Worm (Caenorhabditis elegans) whole organism, L2 larva: ENCODE results near the gene F59A2.5.

Experiments
- C34F6.9 ChIP-seq: fragments of 150-350 bp; optimal IDR thresholded peaks from 2 replicates; lab custom pipeline; 2014; ENCODE audit warnings: missing biosample characterization, missing genetic modification characterization
- F13H6.1 ChIP-seq: sonication (generic microtip); optimal IDR thresholded peaks from 2 replicates; lab custom pipeline; 2016; ENCODE audit warnings: missing genetic modification characterization, missing compliant biosample characterization
- R02D3.7 ChIP-seq: fragments of 150-350 bp; optimal IDR thresholded peaks from 2 replicates; lab custom pipeline; 2014; ENCODE audit warnings: missing biosample characterization, missing genetic modification characterization
- Y55F3AM.14 ChIP-seq: fragments of 200-800 bp; sonication (Bioruptor generic); optimal IDR thresholded peaks from 2 replicates; lab custom pipeline; 2018; ENCODE audit warnings: mild to moderate bottlenecking, missing genetic modification characterization, missing compliant biosample characterization
- alr-1 ChIP-seq: fragments of 150-350 bp; optimal IDR thresholded peaks from 2 replicates; lab custom pipeline; 2014; ENCODE audit warnings: missing biosample characterization, missing genetic modification characterization
- blmp-1 ChIP-seq: sonication (generic microtip); optimal IDR thresholded peaks from 2 replicates; lab custom pipeline; 2017; ENCODE audit warnings: missing genetic modification characterization, mild to moderate bottlenecking, missing compliant biosample characterization, antibody characterized with exemption, moderate library complexity; ENCODE audit not compliant: insufficient read depth
- ceh-82 ChIP-seq: fragments of 150-350 bp; optimal IDR thresholded peaks from 2 replicates; lab custom pipeline; 2014; ENCODE audit warnings: missing biosample characterization, missing genetic modification characterization
- crh-2 ChIP-seq: sonication (generic microtip); optimal IDR thresholded peaks from 2 replicates; lab custom pipeline; 2017; ENCODE audit warnings: missing biosample characterization, missing genetic modification characterization
- dmd-4 ChIP-seq: sonication (generic microtip); optimal IDR thresholded peaks from 2 replicates; lab custom pipeline; 2017; ENCODE audit warnings: missing biosample characterization, missing genetic modification characterization
- egl-27 ChIP-seq: sonication (generic microtip); optimal IDR thresholded peaks from 3 replicates; lab custom pipeline; 2017; ENCODE audit warnings: missing biosample characterization, missing genetic modification reagents, missing genetic modification characterization
- elt-1 ChIP-seq: fragments of 150-350 bp; optimal IDR thresholded peaks from 2 replicates; lab custom pipeline; 2014; ENCODE audit warnings: missing biosample characterization, missing genetic modification characterization
- fos-1 ChIP-seq: fragments of 150-350 bp; optimal IDR thresholded peaks from 2 replicates; lab custom pipeline; 2014; ENCODE audit warnings: missing biosample characterization, missing genetic modification characterization
- gmeb-1 ChIP-seq: fragments of 150-350 bp; optimal IDR thresholded peaks from 2 replicates; lab custom pipeline; 2014; ENCODE audit warnings: missing biosample characterization, missing genetic modification characterization
- lin-11 ChIP-seq: fragments of 150-350 bp; sonication (generic microtip); optimal IDR thresholded peaks from 2 replicates; lab custom pipeline; 2014; ENCODE audit warnings: missing biosample characterization, missing genetic modification characterization, inconsistent platforms, mixed read lengths
- lin-13 ChIP-seq: fragments of 150-350 bp; optimal IDR thresholded peaks from 2 replicates; lab custom pipeline; 2014; ENCODE audit warnings: missing biosample characterization, missing genetic modification reagents, missing genetic modification characterization
- lin-39 ChIP-seq: fragments of 150-350 bp; optimal IDR thresholded peaks from 2 replicates; lab custom pipeline; 2014; ENCODE audit warnings: missing biosample characterization, missing genetic modification reagents, missing genetic modification characterization
- lsy-2 ChIP-seq, 2 experiments: fragments of 150-350 bp in 1 of 2; sonication (generic microtip) in 1 of 2; optimal IDR thresholded peaks; 2 replicates each; lab custom pipeline; 2014 to 2017; ENCODE audit warnings: missing biosample characterization in 2 of 2, missing genetic modification characterization in 2 of 2
- mab-5 ChIP-seq: fragments of 150-350 bp; optimal IDR thresholded peaks from 2 replicates; lab custom pipeline; 2014; ENCODE audit warnings: missing biosample characterization, missing genetic modification characterization
- mbf-1 ChIP-seq: sonication (generic microtip); optimal IDR thresholded peaks from 2 replicates; lab custom pipeline; 2017; ENCODE audit warnings: missing biosample characterization, missing genetic modification characterization
- mdl-1 ChIP-seq, 2 experiments: fragments of 150-350 bp in 1 of 2; sonication (generic microtip) in 1 of 2; optimal IDR thresholded peaks; 2 replicates each; lab custom pipeline; 2017; ENCODE audit warnings: missing biosample characterization in 2 of 2, missing genetic modification characterization in 2 of 2
- nhr-11 ChIP-seq: fragments of 150-350 bp; optimal IDR thresholded peaks from 2 replicates; lab custom pipeline; 2014; ENCODE audit warnings: missing biosample characterization, missing genetic modification characterization
- nhr-12 ChIP-seq: fragments of 150-350 bp; optimal IDR thresholded peaks from 2 replicates; lab custom pipeline; 2014; ENCODE audit warnings: missing biosample characterization, missing genetic modification characterization
- nhr-21 ChIP-seq: fragments of 150-350 bp; optimal IDR thresholded peaks from 2 replicates; lab custom pipeline; 2014; ENCODE audit warnings: missing biosample characterization, missing genetic modification characterization
- nhr-237 ChIP-seq: fragments of 150-350 bp; optimal IDR thresholded peaks from 2 replicates; lab custom pipeline; 2014; ENCODE audit warnings: missing biosample characterization, missing genetic modification characterization
- nhr-25 ChIP-seq: fragments of 150-350 bp; sonication (generic microtip); optimal IDR thresholded peaks from 3 replicates; lab custom pipeline; 2014; ENCODE audit warnings: missing biosample characterization, missing genetic modification characterization
- nhr-77 ChIP-seq: fragments of 150-350 bp; optimal IDR thresholded peaks from 2 replicates; lab custom pipeline; 2014; ENCODE audit warnings: missing biosample characterization, missing genetic modification characterization
- sem-4 ChIP-seq: fragments of 150-350 bp; optimal IDR thresholded peaks from 2 replicates; lab custom pipeline; 2014; ENCODE audit warnings: missing biosample characterization, missing genetic modification reagents, missing genetic modification characterization
- skn-1 ChIP-seq: sonication (generic microtip); optimal IDR thresholded peaks from 2 replicates; lab custom pipeline; 2017; ENCODE audit warnings: missing biosample characterization, missing genetic modification characterization
- snpc-4 ChIP-seq: fragments of 150-350 bp; optimal IDR thresholded peaks from 2 replicates; lab custom pipeline; 2014; ENCODE audit warnings: missing biosample characterization, missing genetic modification characterization
- unc-39 ChIP-seq: fragments of 150-350 bp; optimal IDR thresholded peaks from 2 replicates; lab custom pipeline; 2014; ENCODE audit warnings: missing biosample characterization, missing genetic modification characterization
- unc-55 ChIP-seq: fragments of 150-350 bp; sonication (generic microtip); optimal IDR thresholded peaks from 3 replicates; lab custom pipeline; 2014; ENCODE audit warnings: missing biosample characterization, missing genetic modification reagents, missing genetic modification characterization
- unc-62 ChIP-seq: fragments of 150-350 bp; optimal IDR thresholded peaks from 2 replicates; lab custom pipeline; 2014; ENCODE audit warnings: missing biosample characterization, missing genetic modification reagents, missing genetic modification characterization
- zag-1 ChIP-seq: fragments of 150-350 bp; optimal IDR thresholded peaks from 2 replicates; lab custom pipeline; 2014; ENCODE audit warnings: missing biosample characterization, missing genetic modification characterization
- ztf-1 ChIP-seq: fragments of 200-800 bp; sonication (Bioruptor generic); conservative IDR thresholded peaks from 2 replicates; pipeline ENCODE4 v1.3.6; 2022; ENCODE audit warnings: missing genetic modification characterization, missing compliant biosample characterization
- ztf-11 ChIP-seq: sonication (generic microtip); optimal IDR thresholded peaks from 2 replicates; lab custom pipeline; 2017; ENCODE audit warnings: missing biosample characterization, missing genetic modification characterization
- ztf-4 ChIP-seq: fragments of 150-350 bp; optimal IDR thresholded peaks from 2 replicates; lab custom pipeline; 2014; ENCODE audit warnings: missing biosample characterization, missing genetic modification characterization

Gene F59A2.5

ce11 chrIII:3414412-3414811, 9.7 kb downstream of the F59A2.5 start:
- TF ChIP-seq dmd-4 (tag; lab: Kevin White, UChicago) (no peak), lin-39 (tag; lab: Kevin White, UChicago) (no peak), nhr-77 (tag; lab: Kevin White, UChicago) (no peak), nhr-237 (tag; lab: Kevin White, UChicago) (no peak), gmeb-1 (no peak), ztf-1 (GFP tag; lab: Robert Waterston, UW) (no peak), C34F6.9 (tag; lab: Kevin White, UChicago) (no peak), nhr-21 (tag; lab: Kevin White, UChicago) (no peak), nhr-11 (tag; lab: Kevin White, UChicago) (no peak), nhr-12 (tag; lab: Kevin White, UChicago) (no peak), F13H6.1 (tag; lab: Kevin White, UChicago) (no peak), ceh-82 (tag; lab: Kevin White, UChicago) (no peak), mab-5 (tag; lab: Kevin White, UChicago) (no peak), Y55F3AM.14 (GFP tag; lab: Kevin White, UChicago) (no peak), mdl-1 (tag; optimal IDR thresholded peaks at IDR 0.05; lab: Kevin White, UChicago) (no peak), unc-55 (GFP tag; lab: Kevin White, UChicago) (no peak), ztf-4 (tag; lab: Kevin White, UChicago) (no peak), zag-1 (tag; lab: Kevin White, UChicago) (no peak)

ce11 chrIII:3417453-3417852, 12.8 kb downstream of the F59A2.5 start:
- TF ChIP-seq F13H6.1 (tag; lab: Kevin White, UChicago) (no peak), lsy-2 (tag; optimal IDR thresholded peaks at IDR 0.05; lab: Kevin White, UChicago) (no peak), ztf-11 (no peak), blmp-1 (tag; lab: Kevin White, UChicago) (no peak), mbf-1 (tag; lab: Kevin White, UChicago) (no peak), nhr-25 (tag; lab: Kevin White, UChicago) (no peak), R02D3.7 (tag; lab: Kevin White, UChicago) (no peak), gmeb-1 (no peak), zag-1 (tag; lab: Kevin White, UChicago) (no peak), egl-27 (tag; lab: Kevin White, UChicago) (no peak), nhr-11 (tag; lab: Kevin White, UChicago) (no peak)

- TF ChIP-seq lin-11 (tag; lab: Kevin White, UChicago) (no peak), unc-55 (GFP tag; lab: Kevin White, UChicago) (no peak), C34F6.9 (tag; lab: Kevin White, UChicago) (no peak), mab-5 (tag; lab: Kevin White, UChicago) (no peak), zag-1 (tag; lab: Kevin White, UChicago) (no peak), nhr-21 (tag; lab: Kevin White, UChicago) (no peak), crh-2 (tag; lab: Kevin White, UChicago) (no peak), ceh-82 (tag; lab: Kevin White, UChicago) (no peak)
Observed at ce11 chrIII:3418906-3419305, 14.2 kb downstream of the F59A2.5 start.

ce11 chrIII:3423924-3424323, 19.3 kb downstream of the F59A2.5 start:
- TF ChIP-seq skn-1 (tag; lab: Kevin White, UChicago) (no peak), sem-4 (tag; lab: Kevin White, UChicago) (no peak), lin-39 (tag; lab: Kevin White, UChicago) (no peak), F13H6.1 (tag; lab: Kevin White, UChicago) (no peak), blmp-1 (tag; lab: Kevin White, UChicago) (no peak), nhr-21 (tag; lab: Kevin White, UChicago) (no peak), nhr-77 (tag; lab: Kevin White, UChicago) (no peak), nhr-237 (tag; lab: Kevin White, UChicago) (no peak), elt-1 (tag; lab: Kevin White, UChicago) (no peak), snpc-4 (tag; lab: Kevin White, UChicago) (no peak), unc-62 (GFP tag; lab: Kevin White, UChicago) (no peak), nhr-12 (tag; lab: Kevin White, UChicago) (no peak), ztf-1 (GFP tag; lab: Robert Waterston, UW) (no peak), unc-39 (no peak), fos-1 (tag; lab: Kevin White, UChicago) (no peak), gmeb-1 (no peak), lin-13 (GFP tag; lab: Kevin White, UChicago) (no peak), alr-1 (tag; lab: Kevin White, UChicago) (no peak), zag-1 (tag; lab: Kevin White, UChicago) (no peak)
